Fruit fly (Drosophila melanogaster): ENCODE results near the gene CG32816.

DNA sequence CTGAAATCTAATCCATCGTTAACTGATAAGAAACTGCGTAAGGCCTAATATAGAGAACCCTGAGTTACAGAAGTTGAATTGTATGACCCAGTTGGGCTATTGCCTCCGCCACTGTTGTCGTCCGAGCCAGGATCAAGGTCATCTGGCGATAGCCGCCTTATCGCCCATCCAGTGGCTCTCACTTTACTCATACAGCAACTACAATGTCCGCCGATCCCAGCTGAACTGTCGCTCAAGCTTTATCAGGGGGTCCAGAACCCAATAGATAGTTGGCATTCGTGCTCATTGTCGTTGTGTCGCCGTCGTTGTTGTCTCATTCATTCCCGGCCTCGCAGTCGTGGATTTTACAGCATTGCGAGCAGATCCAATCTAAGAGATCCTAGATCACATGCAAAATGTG lies 38.6 kb upstream of the CG32816 start, which contains the start of gene arg:
- TF ChIP-seq CG14655 (GFP tag; optimal IDR thresholded peaks at IDR 0.05): no peak
- TF ChIP-seq CG8301 (tag; optimal IDR thresholded peaks at IDR 0.05): no peak
- no peak for TF ChIP-seq D1 (tag; optimal IDR thresholded peaks at IDR 0.05)
- TF ChIP-seq Ets98B (GFP tag; IDR thresholded peaks at IDR 0.05): no peak
- no peak for TF ChIP-seq Pif1B (GFP tag; optimal IDR thresholded peaks at IDR 0.05)
- TF ChIP-seq CG12605 (GFP tag; IDR thresholded peaks at IDR 0.05): no peak

Data from whole organism, pupa.